Worm (Caenorhabditis elegans) whole organism, midembryonic: Measurements from ENCODE around the gene F19B6.3.

Experiments
- T22C8.4 ChIP-seq: fragments of 200-800 bp; sonication (Bioruptor generic); IDR thresholded peaks from 2 replicates; pipeline ENCODE4 v1.3.6; 2022; ENCODE audit warnings: missing genetic modification characterization, missing compliant biosample characterization
- cog-1 ChIP-seq: sonication (generic microtip); optimal IDR thresholded peaks from 2 replicates; lab custom pipeline; 2016; ENCODE audit warnings: missing genetic modification characterization, missing compliant biosample characterization
- flt-1 ChIP-seq: fragments of 200-800 bp; sonication (Bioruptor generic); IDR thresholded peaks from 2 replicates; pipeline ENCODE4 v1.3.6; 2022; ENCODE audit warnings: missing genetic modification characterization, missing compliant biosample characterization
- klf-2 ChIP-seq: fragments of 200-800 bp; sonication (Bioruptor generic); conservative IDR thresholded peaks from 2 replicates; pipeline ENCODE4 v1.3.6; 2022; ENCODE audit warnings: missing genetic modification reagents, missing genetic modification characterization, missing compliant biosample characterization
- med-1 ChIP-seq: sonication (generic microtip); optimal IDR thresholded peaks from 2 replicates; lab custom pipeline; 2017; ENCODE audit warnings: missing genetic modification characterization, mild to moderate bottlenecking, missing compliant biosample characterization, antibody characterized with exemption, missing genetic modification reagents; ENCODE audit not compliant: insufficient read depth
- ref-1 ChIP-seq: fragments of 200-800 bp; sonication (Bioruptor generic); conservative IDR thresholded peaks from 2 replicates; pipeline ENCODE4 v1.3.6; 2022; ENCODE audit warnings: missing genetic modification reagents, missing genetic modification characterization, missing compliant biosample characterization
- tab-1 ChIP-seq: fragments of 200-800 bp; sonication (Bioruptor generic); IDR thresholded peaks from 2 replicates; pipeline ENCODE4 v1.3.6; 2022; ENCODE audit warnings: missing genetic modification characterization, missing compliant biosample characterization
- ztf-23 ChIP-seq: fragments of 200-800 bp; sonication (Bioruptor generic); IDR thresholded peaks from 2 replicates; pipeline ENCODE4 v1.3.6; 2022; ENCODE audit warnings: missing genetic modification reagents, missing genetic modification characterization, missing compliant biosample characterization
- ztf-29 ChIP-seq: fragments of 200-800 bp; sonication (Bioruptor generic); IDR thresholded peaks from 2 replicates; pipeline ENCODE4 v1.3.6; 2022; ENCODE audit warnings: missing genetic modification reagents, missing genetic modification characterization, missing compliant biosample characterization

The F19B6.3 gene

DNA sequence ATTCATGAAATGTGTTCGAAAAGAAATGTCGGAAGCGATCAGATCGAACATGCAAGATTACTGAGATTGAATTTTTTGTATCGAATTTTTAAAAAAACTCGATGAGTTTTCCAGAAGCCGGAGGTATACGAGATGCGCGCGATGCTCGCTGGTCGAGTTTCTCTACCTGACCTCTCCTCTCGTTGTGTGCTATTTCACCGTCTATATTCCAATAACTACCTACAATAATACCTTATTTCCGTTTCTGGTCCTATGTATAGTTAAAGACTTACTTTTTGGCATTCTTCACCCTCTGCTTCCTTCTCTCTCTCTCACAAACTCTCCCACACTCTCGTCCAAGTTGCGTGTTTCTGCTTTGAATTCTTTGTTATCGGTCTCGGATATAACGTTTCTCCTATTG, 44.3 kb downstream of the F19B6.3 start:
- TF ChIP-seq ref-1 (GFP tag; lab: Robert Waterston, UW), result no peak
- no peak for TF ChIP-seq med-1 (GFP tag; lab: Kevin White, UChicago)
- TF ChIP-seq cog-1 (tag; lab: Kevin White, UChicago), result no peak
- TF ChIP-seq klf-2 (GFP tag; lab: Robert Waterston, UW), result no peak
- TF ChIP-seq ztf-29 (GFP tag; lab: Robert Waterston, UW), result no peak
- TF ChIP-seq tab-1 (GFP tag; lab: Robert Waterston, UW), result no peak
- no peak for TF ChIP-seq ztf-23 (GFP tag; lab: Robert Waterston, UW)

ce11 chrIV:12371879-12372278, 44.8 kb downstream of the F19B6.3 start, which contains the start of gene wdr-46:
wdr-46 (plus strand) TSS chrIV:12372253.
- TF ChIP-seq cog-1 (tag; lab: Kevin White, UChicago) (peak; percentile 40), ref-1 (GFP tag; lab: Robert Waterston, UW) (no peak), ztf-29 (GFP tag; lab: Robert Waterston, UW) (no peak), med-1 (GFP tag; lab: Kevin White, UChicago) (no peak), flt-1 (GFP tag; lab: Robert Waterston, UW) (0 out of 2 replicates have a peak, but pooled peaks have one; percentile 71), ztf-23 (GFP tag; lab: Robert Waterston, UW) (no peak), klf-2 (GFP tag; lab: Robert Waterston, UW) (no peak), tab-1 (GFP tag; lab: Robert Waterston, UW) (no peak)

DNA sequence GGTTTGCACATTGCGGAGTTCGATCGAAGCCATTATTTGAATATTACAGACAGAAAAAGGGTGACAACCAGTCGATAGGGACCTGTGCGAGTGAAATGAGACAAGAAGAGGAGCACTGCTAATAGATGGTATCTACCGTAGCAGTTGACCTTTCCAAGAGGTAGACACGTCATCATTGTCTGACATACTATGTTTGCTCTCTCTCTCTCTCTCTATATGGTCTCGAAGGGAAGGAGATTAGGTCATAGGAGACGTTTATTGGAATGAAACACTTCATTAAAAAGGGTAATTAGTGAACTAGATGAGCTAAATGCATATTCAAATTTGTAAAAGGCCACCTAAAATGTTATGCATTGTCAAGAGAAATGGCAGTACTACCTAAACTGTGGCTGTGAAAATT, 49.0 kb downstream of the F19B6.3 start, which contains the start of gene atz-1:
Gene atz-1, minus strand, starts transcription at position 101 of the 400 bp plus-strand sequence.
- TF ChIP-seq med-1 (GFP tag; lab: Kevin White, UChicago) (no peak), tab-1 (GFP tag; lab: Robert Waterston, UW) (no peak), klf-2 (GFP tag; lab: Robert Waterston, UW) (no peak), ztf-29 (GFP tag; lab: Robert Waterston, UW) (no peak), ref-1 (GFP tag; lab: Robert Waterston, UW) (no peak), T22C8.4 (GFP tag; lab: Robert Waterston, UW) (no peak), ztf-23 (GFP tag; lab: Robert Waterston, UW) (no peak), flt-1 (GFP tag; lab: Robert Waterston, UW) (no peak), cog-1 (tag; lab: Kevin White, UChicago) (no peak)
